Worm (Caenorhabditis elegans): Measurements from ENCODE around the gene fbxa-88.

Gene fbxa-88

DNA sequence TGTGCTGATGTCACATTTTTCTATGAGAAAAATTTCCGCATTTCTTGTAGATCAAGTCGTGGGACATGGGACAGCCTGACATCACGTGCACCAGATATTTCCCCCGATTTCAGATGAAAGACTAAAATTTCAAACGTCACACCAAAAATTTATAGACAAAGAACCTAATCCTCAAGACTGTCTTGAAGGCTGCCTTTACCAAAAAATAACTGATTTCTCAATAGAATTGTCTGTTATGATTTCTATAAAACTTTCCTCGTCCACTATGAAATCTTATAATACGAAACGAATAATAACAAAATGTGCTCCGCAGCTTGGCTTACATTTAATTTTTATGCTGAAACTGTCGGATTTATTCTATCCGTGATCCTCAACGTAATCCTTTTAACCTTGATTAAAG is 37.4 kb upstream of the fbxa-88 start, which contains the start of gene str-106:
TSS of gene str-106 (plus strand) at position 301 of the 400 bp plus-strand sequence.
- TF ChIP-seq lin-32 (GFP tag; optimal IDR thresholded peaks at IDR 0.05), result no peak
- TF ChIP-seq elt-3 (tag; optimal IDR thresholded peaks at IDR 0.05), result no peak
- no peak for TF ChIP-seq zip-8 (tag; optimal IDR thresholded peaks at IDR 0.05)
- TF ChIP-seq hlh-1 (tag; optimal IDR thresholded peaks at IDR 0.05), result no peak
- TF ChIP-seq nhr-28 (tag; optimal IDR thresholded peaks at IDR 0.05), result no peak
- no peak for TF ChIP-seq snpc-4 (tag; optimal IDR thresholded peaks at IDR 0.05)
- no peak for TF ChIP-seq mls-2 (tag; optimal IDR thresholded peaks at IDR 0.05)
- TF ChIP-seq elt-1 (tag; optimal IDR thresholded peaks at IDR 0.05; ENCODE audit: borderline replicate concordance, insufficient read depth), result no peak
- TF ChIP-seq ceh-83 (GFP tag; optimal IDR thresholded peaks at IDR 0.05), result no peak
- no peak for TF ChIP-seq sem-2 (GFP tag; optimal IDR thresholded peaks at IDR 0.05)
- no peak for TF ChIP-seq ces-1 (GFP tag; optimal IDR thresholded peaks at IDR 0.05)
- no peak for TF ChIP-seq ztf-11 (tag; optimal IDR thresholded peaks at IDR 0.05)
- no peak for TF ChIP-seq ham-2 (GFP tag; optimal IDR thresholded peaks at IDR 0.05)
- TF ChIP-seq unc-62 (GFP tag; optimal IDR thresholded peaks at IDR 0.05), result no peak
- TF ChIP-seq nhr-76 (tag; optimal IDR thresholded peaks at IDR 0.05), result no peak
- TF ChIP-seq mep-1 (tag; optimal IDR thresholded peaks at IDR 0.05), result no peak
- TF ChIP-seq nhr-12 (tag; optimal IDR thresholded peaks at IDR 0.05), result no peak

DNA sequence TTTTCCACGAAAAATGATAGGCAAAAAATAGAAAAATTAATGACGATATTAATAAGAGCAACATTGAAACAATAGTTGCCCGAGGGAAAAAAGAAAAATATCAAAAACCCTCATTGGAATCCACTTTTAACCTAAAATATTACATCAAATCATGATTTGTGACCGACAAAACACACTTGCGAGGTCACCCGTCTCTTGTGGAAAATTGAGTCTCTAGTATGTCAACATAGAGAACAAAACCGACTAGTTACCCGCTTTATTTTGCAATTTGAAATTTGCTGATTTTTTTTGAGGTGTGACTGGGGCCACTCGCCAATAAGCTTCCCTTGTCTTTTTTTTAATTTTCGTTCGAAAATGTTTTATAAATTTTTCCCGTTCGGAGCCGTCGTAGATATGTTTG is 32.8 kb upstream of the fbxa-88 start, which contains the start of gene cyp-33D1:
TSS of gene cyp-33D1 (minus strand) at position 101 of the 400 bp plus-strand sequence.
- no peak for TF ChIP-seq ces-1 (GFP tag; optimal IDR thresholded peaks at IDR 0.05)

DNA sequence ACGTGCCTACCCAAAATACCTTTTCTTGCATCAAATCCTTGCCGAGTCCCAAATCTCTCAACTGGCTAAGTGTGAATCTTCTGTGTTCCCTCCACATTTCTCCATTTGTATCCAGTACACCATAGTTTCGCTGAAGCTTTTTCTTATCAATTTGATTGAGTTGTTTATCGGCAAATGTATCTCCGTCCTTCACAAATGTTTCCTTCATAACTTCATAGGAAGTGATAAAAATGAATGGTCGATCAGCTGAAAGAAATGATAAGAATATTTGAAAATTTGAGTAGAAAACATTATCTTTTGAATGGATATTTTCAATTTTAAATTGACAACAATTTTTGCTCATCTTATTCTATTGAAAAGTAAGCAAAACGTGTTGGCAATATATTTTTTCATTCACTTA is 32.3 kb upstream of the fbxa-88 start:
- no peak for TF ChIP-seq ces-1 (GFP tag; optimal IDR thresholded peaks at IDR 0.05)
- TF ChIP-seq ceh-39 (tag; optimal IDR thresholded peaks at IDR 0.05), result no peak
- no peak for TF ChIP-seq nhr-237 (tag; optimal IDR thresholded peaks at IDR 0.05)
- no peak for TF ChIP-seq unc-62 (GFP tag; optimal IDR thresholded peaks at IDR 0.05)
- TF ChIP-seq M03D4.4 (tag; optimal IDR thresholded peaks at IDR 0.05), result no peak
- TF ChIP-seq nhr-76 (tag; optimal IDR thresholded peaks at IDR 0.05), result no peak
- no peak for TF ChIP-seq mep-1 (tag; optimal IDR thresholded peaks at IDR 0.05)
- TF ChIP-seq unc-120 (tag; optimal IDR thresholded peaks at IDR 0.05; ENCODE audit: poor library complexity, severe bottlenecking), result no peak
- no peak for TF ChIP-seq elt-3 (tag; optimal IDR thresholded peaks at IDR 0.05)

DNA sequence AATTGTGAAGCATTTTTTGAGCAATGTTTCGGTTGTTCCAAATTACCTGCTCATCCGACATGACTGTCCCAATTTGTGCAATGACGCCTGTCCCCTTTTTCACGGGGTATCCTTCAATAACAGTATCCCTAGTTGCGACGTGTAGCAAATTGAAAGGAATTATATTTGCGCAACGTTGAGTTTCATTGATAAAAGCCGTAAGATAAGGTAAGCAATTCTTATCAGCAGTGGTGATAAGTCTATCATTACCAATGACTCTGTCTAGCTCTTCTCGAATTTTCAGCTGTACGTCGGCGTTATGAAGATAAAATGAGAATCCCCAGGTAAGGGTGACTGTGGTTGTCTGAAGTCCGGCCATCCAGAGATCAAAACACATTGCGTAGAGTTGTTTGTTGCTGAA is 31.2 kb upstream of the fbxa-88 start:
- TF ChIP-seq flh-1 (GFP tag; optimal IDR thresholded peaks at IDR 0.05) (no peak), nhr-12 (tag; optimal IDR thresholded peaks at IDR 0.05) (no peak), lin-32 (GFP tag; optimal IDR thresholded peaks at IDR 0.05) (no peak), ceh-83 (GFP tag; optimal IDR thresholded peaks at IDR 0.05) (no peak), ztf-11 (tag; optimal IDR thresholded peaks at IDR 0.05) (no peak), ham-2 (GFP tag; optimal IDR thresholded peaks at IDR 0.05) (no peak), mls-2 (tag; optimal IDR thresholded peaks at IDR 0.05) (no peak), M03D4.4 (tag; optimal IDR thresholded peaks at IDR 0.05) (no peak), lsy-2 (tag; optimal IDR thresholded peaks at IDR 0.05) (no peak), blmp-1 (tag; optimal IDR thresholded peaks at IDR 0.05) (no peak), snpc-4 (tag; optimal IDR thresholded peaks at IDR 0.05) (no peak)

DNA sequence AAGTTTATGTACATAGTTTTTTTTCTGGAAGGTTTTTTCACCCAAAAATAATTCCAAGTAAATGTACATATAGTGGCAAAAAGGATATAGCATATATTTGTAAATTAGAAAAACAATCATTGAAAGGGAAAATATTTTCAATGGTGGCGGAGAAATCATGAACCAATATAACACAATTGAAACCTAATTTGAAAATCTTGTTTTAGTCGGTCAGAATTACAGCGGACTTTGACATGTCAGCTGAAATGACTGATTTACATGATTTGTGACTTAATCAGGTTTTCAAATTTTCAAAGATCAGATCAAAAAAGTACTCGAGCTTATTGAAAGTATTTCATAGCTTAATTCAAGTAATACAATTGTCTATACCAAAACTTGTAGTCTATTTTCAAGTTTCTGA is 28.8 kb upstream of the fbxa-88 start, which contains the start of gene K05D4.9:
TSS of gene K05D4.9 (minus strand) at position 101 of the 400 bp plus-strand sequence.
- TF ChIP-seq lin-13 (tag; optimal IDR thresholded peaks at IDR 0.05) (no peak), lin-32 (GFP tag; optimal IDR thresholded peaks at IDR 0.05) (no peak), ceh-83 (GFP tag; optimal IDR thresholded peaks at IDR 0.05) (no peak), hlh-1 (tag; optimal IDR thresholded peaks at IDR 0.05) (no peak), bed-3 (GFP tag; optimal IDR thresholded peaks at IDR 0.05) (no peak), ceh-39 (tag; optimal IDR thresholded peaks at IDR 0.05) (no peak), snpc-4 (tag; optimal IDR thresholded peaks at IDR 0.05) (no peak), unc-62 (GFP tag; optimal IDR thresholded peaks at IDR 0.05) (no peak), flh-1 (GFP tag; optimal IDR thresholded peaks at IDR 0.05) (no peak), blmp-1 (tag; optimal IDR thresholded peaks at IDR 0.05) (no peak), drap-1 (GFP tag; optimal IDR thresholded peaks at IDR 0.05) (no peak), nhr-28 (tag; optimal IDR thresholded peaks at IDR 0.05) (no peak), nhr-12 (tag; optimal IDR thresholded peaks at IDR 0.05) (no peak), ham-2 (GFP tag; optimal IDR thresholded peaks at IDR 0.05) (no peak)

DNA sequence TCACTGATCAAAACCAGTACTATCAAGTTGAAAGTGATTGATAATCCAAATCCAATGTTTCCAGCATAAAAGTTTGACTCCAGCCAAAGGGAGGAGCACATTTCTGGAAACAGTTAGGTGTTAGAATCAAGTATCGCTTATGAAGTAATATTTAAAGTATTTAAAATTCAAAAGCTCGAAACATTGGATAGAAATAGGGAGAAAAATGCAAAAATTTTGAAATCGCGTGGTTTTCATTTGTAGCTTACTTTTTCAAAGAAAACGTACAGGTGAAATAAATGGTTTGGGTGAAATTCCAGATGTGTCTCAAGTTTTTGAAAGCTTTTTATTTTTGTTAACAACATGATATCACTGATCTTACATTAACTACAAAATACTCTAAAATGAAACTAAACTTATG is 26.1 kb upstream of the fbxa-88 start, which contains the start of gene str-111:
TSS of gene str-111 (minus strand) at position 101 of the 400 bp plus-strand sequence.
- TF ChIP-seq nhr-12 (tag; optimal IDR thresholded peaks at IDR 0.05) (no peak), mab-5 (tag; optimal IDR thresholded peaks at IDR 0.05) (no peak), tbx-8 (GFP tag; optimal IDR thresholded peaks at IDR 0.05) (no peak), unc-39 (tag; optimal IDR thresholded peaks at IDR 0.05) (no peak), unc-120 (tag; optimal IDR thresholded peaks at IDR 0.05; ENCODE audit: poor library complexity, severe bottlenecking) (no peak), lin-13 (tag; optimal IDR thresholded peaks at IDR 0.05) (no peak), flh-1 (GFP tag; optimal IDR thresholded peaks at IDR 0.05) (no peak), ceh-83 (GFP tag; optimal IDR thresholded peaks at IDR 0.05) (no peak)
